Worm (Caenorhabditis elegans): ENCODE measurements around the gene col-171.
A peak's percentile ranks its signal among the peaks of the same experiment; 100 is the strongest.

Gene col-171

DNA sequence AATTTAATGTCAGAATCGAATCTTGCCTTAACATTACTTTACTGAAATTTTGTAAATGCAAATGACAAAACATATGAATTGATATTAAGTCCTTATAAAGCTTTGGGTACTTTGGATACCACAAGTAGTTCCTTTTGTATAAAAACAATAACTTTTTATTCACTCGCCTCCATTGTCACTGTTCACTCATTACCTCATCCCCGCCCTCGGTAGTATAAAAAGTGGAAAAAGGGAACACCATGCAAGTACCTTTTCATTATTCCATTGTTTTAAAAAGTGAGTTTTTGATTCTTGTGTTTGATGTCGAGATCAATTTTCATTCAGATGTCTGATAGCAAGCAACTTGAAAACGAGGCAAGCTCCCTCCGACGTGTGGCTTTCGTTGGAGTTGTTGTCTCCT, at the start of gene col-171:
TSS of gene col-171 (plus strand) at position 301 of the 400 bp plus-strand sequence.
- TF ChIP-seq nfya-1 (tag; optimal IDR thresholded peaks at IDR 0.05) (no peak), ref-2 (tag; optimal IDR thresholded peaks at IDR 0.05) (no peak), tbx-2 (tag; optimal IDR thresholded peaks at IDR 0.05) (no peak), sox-2 (GFP tag; IDR thresholded peaks at IDR 0.05) (no peak), hlh-30 (tag; optimal IDR thresholded peaks at IDR 0.05; ENCODE audit: insufficient read depth) (no peak), pat-9 (tag; optimal IDR thresholded peaks at IDR 0.05) (no peak), Y22D7AL.16 (tag; optimal IDR thresholded peaks at IDR 0.05) (no peak), pqm-1 (tag; optimal IDR thresholded peaks at IDR 0.05) (no peak), pha-2 (tag; optimal IDR thresholded peaks at IDR 0.05) (no peak), ceh-9 (tag; optimal IDR thresholded peaks at IDR 0.05) (no peak), ceh-34 (tag; optimal IDR thresholded peaks at IDR 0.05) (no peak), ahr-1 (tag; optimal IDR thresholded peaks at IDR 0.05) (no peak), ceh-2 (tag; optimal IDR thresholded peaks at IDR 0.05) (no peak), unc-3 (GFP tag; conservative IDR thresholded peaks at IDR 0.05) (no peak), unc-3 (tag; optimal IDR thresholded peaks at IDR 0.05) (no peak), pag-3 (tag; optimal IDR thresholded peaks at IDR 0.05; ENCODE audit: borderline replicate concordance) (no peak), fkh-6 (tag; optimal IDR thresholded peaks at IDR 0.05) (no peak), K09A11.1 (tag; optimal IDR thresholded peaks at IDR 0.05; ENCODE audit: insufficient read depth) (no peak), ceh-19 (GFP tag; optimal IDR thresholded peaks at IDR 0.05) (no peak), sox-4 (tag; optimal IDR thresholded peaks at IDR 0.05) (no peak)

DNA sequence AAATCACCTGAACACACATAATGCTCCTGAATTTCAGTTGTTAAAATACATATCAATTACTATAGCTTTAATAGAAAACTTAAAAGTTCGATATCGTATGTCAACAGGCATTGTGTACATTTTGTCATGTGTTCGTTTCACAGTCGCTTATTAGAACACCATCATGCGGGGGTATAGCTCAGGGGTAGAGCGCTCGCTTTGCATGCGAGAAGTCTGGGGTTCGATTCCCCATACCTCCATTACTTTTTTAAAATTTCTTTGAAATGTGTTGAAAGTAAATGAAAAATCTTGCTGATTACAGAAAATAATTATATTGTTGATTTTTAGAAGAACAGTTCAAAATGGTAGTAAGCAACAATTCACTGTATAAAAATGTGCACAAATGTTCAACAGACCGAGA, 47.9 kb upstream of the col-171 start:
- no peak for TF ChIP-seq fax-1 (tag; optimal IDR thresholded peaks at IDR 0.05)
- TF ChIP-seq che-1 (tag; optimal IDR thresholded peaks at IDR 0.05), result peak; percentile 36
- TF ChIP-seq tbx-7 (tag; optimal IDR thresholded peaks at IDR 0.05), result no peak
- TF ChIP-seq sdc-2 (tag; optimal IDR thresholded peaks at IDR 0.05), result peak; percentile 42
- TF ChIP-seq fkh-6 (tag; optimal IDR thresholded peaks at IDR 0.05), result no peak
- no peak for TF ChIP-seq pqm-1 (tag; optimal IDR thresholded peaks at IDR 0.05)
- TF ChIP-seq ceh-48 (tag; optimal IDR thresholded peaks at IDR 0.05), result peak; percentile 5
- TF ChIP-seq ceh-6 (GFP tag; optimal IDR thresholded peaks at IDR 0.05), result no peak
- TF ChIP-seq pag-3 (tag; optimal IDR thresholded peaks at IDR 0.05; ENCODE audit: borderline replicate concordance), result no peak
- peak; percentile 14 for TF ChIP-seq hlh-30 (tag; optimal IDR thresholded peaks at IDR 0.05; ENCODE audit: insufficient read depth)
- TF ChIP-seq ceh-31 (tag; optimal IDR thresholded peaks at IDR 0.05), result no peak
- no peak for TF ChIP-seq hlh-6 (tag; optimal IDR thresholded peaks at IDR 0.05)
- TF ChIP-seq lim-6 (tag; optimal IDR thresholded peaks at IDR 0.05), result no peak
- TF ChIP-seq unc-3 (GFP tag; conservative IDR thresholded peaks at IDR 0.05), result no peak
- TF ChIP-seq unc-3 (tag; optimal IDR thresholded peaks at IDR 0.05), result no peak
- TF ChIP-seq syd-9 (tag; optimal IDR thresholded peaks at IDR 0.05), result no peak
- peak; percentile 18 for TF ChIP-seq lin-11 (tag; optimal IDR thresholded peaks at IDR 0.05)
- no peak for TF ChIP-seq nfya-1 (tag; optimal IDR thresholded peaks at IDR 0.05)
- no peak for TF ChIP-seq ceh-30 (tag; optimal IDR thresholded peaks at IDR 0.05)
- TF ChIP-seq ahr-1 (tag; optimal IDR thresholded peaks at IDR 0.05), result no peak
- TF ChIP-seq ttx-3 (tag; optimal IDR thresholded peaks at IDR 0.05), result peak; percentile 9
- no peak for TF ChIP-seq elt-4 (tag; optimal IDR thresholded peaks at IDR 0.05)
- TF ChIP-seq ref-2 (tag; optimal IDR thresholded peaks at IDR 0.05), result no peak
- TF ChIP-seq madf-2 (tag; optimal IDR thresholded peaks at IDR 0.05), result no peak
- TF ChIP-seq fkh-10 (GFP tag; optimal IDR thresholded peaks at IDR 0.05), result no peak
- TF ChIP-seq odd-2 (tag; optimal IDR thresholded peaks at IDR 0.05), result peak; percentile 23
- no peak for TF ChIP-seq pros-1 (tag; optimal IDR thresholded peaks at IDR 0.05)
- TF ChIP-seq hlh-13 (GFP tag; optimal IDR thresholded peaks at IDR 0.05), result no peak
- no peak for TF ChIP-seq pha-2 (tag; optimal IDR thresholded peaks at IDR 0.05)
- peak; percentile 30 for TF ChIP-seq nhr-232 (tag; optimal IDR thresholded peaks at IDR 0.05)
- TF ChIP-seq C08G9.2 (tag; optimal IDR thresholded peaks at IDR 0.05), result no peak
- TF ChIP-seq Y22D7AL.16 (tag; optimal IDR thresholded peaks at IDR 0.05), result no peak
- peak; percentile 28 for TF ChIP-seq C38D4.7 (GFP tag; optimal IDR thresholded peaks at IDR 0.05)
- no peak for TF ChIP-seq ceh-9 (tag; optimal IDR thresholded peaks at IDR 0.05)
- no peak for TF ChIP-seq T23F11.4 (GFP tag; optimal IDR thresholded peaks at IDR 0.05)
- TF ChIP-seq ceh-2 (tag; optimal IDR thresholded peaks at IDR 0.05), result no peak
- peak; percentile 43 for TF ChIP-seq K09A11.1 (tag; optimal IDR thresholded peaks at IDR 0.05; ENCODE audit: insufficient read depth)
- peak; percentile 19 for TF ChIP-seq elt-2 (tag; optimal IDR thresholded peaks at IDR 0.05)
- TF ChIP-seq ceh-19 (GFP tag; optimal IDR thresholded peaks at IDR 0.05), result no peak
- TF ChIP-seq ceh-24 (tag; optimal IDR thresholded peaks at IDR 0.05), result no peak
- TF ChIP-seq eyg-1 (tag; optimal IDR thresholded peaks at IDR 0.05), result no peak
- TF ChIP-seq gmeb-2 (tag; optimal IDR thresholded peaks at IDR 0.05), result no peak

Measured in whole organism, late embryonic.